Fruit fly (Drosophila melanogaster) whole organism, embryonic: ENCODE measurements around the gene Utx.

ENCODE experiments used
- Antp ChIP-seq: fragments of 200-800 bp; sonication (Bioruptor generic); optimal IDR thresholded peaks from 3 replicates; lab custom pipeline; 2016; ENCODE audit warnings: missing biosample characterization, missing genetic modification characterization
- C15 ChIP-seq: fragments of 200-800 bp; sonication (Bioruptor generic); IDR thresholded peaks from 3 replicates; pipeline ENCODE4 v1.3.6; 2022; ENCODE audit warnings: missing biosample characterization, missing genetic modification characterization
- CG11247 ChIP-seq: fragments of 200-800 bp; sonication (Bioruptor generic); IDR thresholded peaks from 2 replicates; pipeline ENCODE4 v1.3.6; 2022; ENCODE audit warnings: missing biosample characterization, missing genetic modification characterization
- CG12299 ChIP-seq: fragments of 200-800 bp; sonication (Bioruptor generic); optimal IDR thresholded peaks from 2 replicates; lab custom pipeline; 2018; ENCODE audit warnings: missing biosample characterization, mild to moderate bottlenecking, missing genetic modification characterization
- CG15514 ChIP-seq: fragments of 200-800 bp; sonication (Bioruptor generic); optimal IDR thresholded peaks from 3 replicates; lab custom pipeline; 2017; ENCODE audit warnings: missing biosample characterization, missing genetic modification characterization, mild to moderate bottlenecking, moderate library complexity, missing genetic modification reagents
- CG1602 ChIP-seq: fragments of 200-800 bp; sonication (Bioruptor generic); optimal IDR thresholded peaks from 3 replicates; lab custom pipeline; 2016; ENCODE audit warnings: missing biosample characterization, missing genetic modification characterization
- CG17912 ChIP-seq: fragments of 200-800 bp; sonication (Bioruptor generic); optimal IDR thresholded peaks from 2 replicates; lab custom pipeline; 2018; ENCODE audit warnings: missing biosample characterization, mild to moderate bottlenecking, missing genetic modification characterization
- CG1832 ChIP-seq: fragments of 200-800 bp; sonication (Bioruptor generic); optimal IDR thresholded peaks from 2 replicates; lab custom pipeline; 2017; ENCODE audit warnings: missing biosample characterization, mild to moderate bottlenecking, missing genetic modification characterization, inconsistent platforms
- CG18476 ChIP-seq: fragments of 200-800 bp; sonication (Bioruptor generic); optimal IDR thresholded peaks from 2 replicates; lab custom pipeline; 2016; ENCODE audit warnings: missing biosample characterization, mild to moderate bottlenecking, missing genetic modification characterization
- CG18619 ChIP-seq: fragments of 200-800 bp; sonication (Bioruptor generic); optimal IDR thresholded peaks from 3 replicates; lab custom pipeline; 2017; ENCODE audit warnings: missing biosample characterization, mild to moderate bottlenecking, missing genetic modification characterization
- CG18764 ChIP-seq: fragments of 200-800 bp; sonication (Bioruptor generic); optimal IDR thresholded peaks from 3 replicates; lab custom pipeline; 2016; ENCODE audit warnings: missing biosample characterization, missing genetic modification characterization
- CG2875 ChIP-seq: fragments of 200-800 bp; sonication (Bioruptor generic); optimal IDR thresholded peaks from 2 replicates; lab custom pipeline; 2017; ENCODE audit warnings: missing biosample characterization, mild to moderate bottlenecking, missing genetic modification characterization, missing genetic modification reagents
- CG3281 ChIP-seq: fragments of 200-800 bp; sonication (Bioruptor generic); optimal IDR thresholded peaks from 3 replicates; lab custom pipeline; 2017; ENCODE audit warnings: missing biosample characterization, mild to moderate bottlenecking, missing genetic modification characterization
- CG3726 ChIP-seq: fragments of 200-800 bp; sonication (Bioruptor generic); IDR thresholded peaks from 3 replicates; pipeline ENCODE4, ENCODE4 v1.3.6; 2022; ENCODE audit warnings: missing biosample characterization, missing genetic modification characterization
- CG7839 ChIP-seq: fragments of 200-800 bp; sonication (Bioruptor generic); optimal IDR thresholded peaks from 3 replicates; lab custom pipeline; 2018; ENCODE audit warnings: missing biosample characterization, mild to moderate bottlenecking, missing genetic modification characterization, moderate library complexity
- CG8944 ChIP-seq: fragments of 200-800 bp; sonication (Bioruptor generic); optimal IDR thresholded peaks from 3 replicates; lab custom pipeline; 2016; ENCODE audit warnings: missing biosample characterization, missing genetic modification characterization
- CG9215 ChIP-seq: fragments of 200-800 bp; sonication (Bioruptor generic); IDR thresholded peaks from 2 replicates; pipeline ENCODE4 v1.3.6; 2022; ENCODE audit warnings: missing biosample characterization, missing genetic modification characterization
- D ChIP-seq, 2 experiments: fragments of 200-800 bp in 1 of 2; fragments of >200 bp in 1 of 2; sonication (Bioruptor generic) in 1 of 2; optimal IDR thresholded peaks; 2 replicates in 1 of 2; 3 replicates in 1 of 2; lab custom pipeline; 2017; ENCODE audit warnings: mild to moderate bottlenecking in 1 of 2, missing biosample characterization in 1 of 2, missing genetic modification characterization in 1 of 2, missing genetic modification reagents in 1 of 2
- Dbx ChIP-seq: fragments of 200-800 bp; sonication (Bioruptor generic); IDR thresholded peaks from 3 replicates; pipeline ENCODE4 v1.3.6; 2022; ENCODE audit warnings: missing biosample characterization, missing genetic modification characterization
- Dfd ChIP-seq, 2 experiments: fragments of >200 bp; optimal IDR thresholded peaks; 2 replicates each; lab custom pipeline; 2017; ENCODE audit warnings: missing biosample characterization in 2 of 2, missing genetic modification characterization in 2 of 2
- Elba2 ChIP-seq: fragments of 200-800 bp; sonication (Bioruptor generic); optimal IDR thresholded peaks from 3 replicates; lab custom pipeline; 2016; ENCODE audit warnings: missing biosample characterization, missing genetic modification characterization
- Fer1 ChIP-seq: fragments of 200-800 bp; sonication (Bioruptor generic); optimal IDR thresholded peaks from 2 replicates; lab custom pipeline; 2017; ENCODE audit warnings: missing biosample characterization, mild to moderate bottlenecking, missing genetic modification characterization
- GATAe ChIP-seq: fragments of 200-800 bp; sonication (Bioruptor generic); conservative IDR thresholded peaks from 2 replicates; pipeline ENCODE4 v1.3.6; 2022; ENCODE audit warnings: missing biosample characterization, missing genetic modification characterization
- H15 ChIP-seq: fragments of 200-800 bp; sonication (Bioruptor generic); IDR thresholded peaks from 3 replicates; pipeline ENCODE4 v1.3.6; 2022; ENCODE audit warnings: missing biosample characterization, missing genetic modification characterization
- Nf-YA ChIP-seq: fragments of 200-800 bp; sonication (Bioruptor generic); IDR thresholded peaks from 2 replicates; pipeline ENCODE4 v1.3.6; 2022; ENCODE audit warnings: missing biosample characterization, missing genetic modification characterization
- Oaz ChIP-seq: fragments of 200-800 bp; sonication (Bioruptor generic); IDR thresholded peaks from 2 replicates; pipeline ENCODE4 v1.3.6; 2022; ENCODE audit warnings: missing biosample characterization, missing genetic modification characterization
- Side ChIP-seq: fragments of 200-800 bp; sonication (Bioruptor generic); optimal IDR thresholded peaks from 2 replicates; lab custom pipeline; 2016; ENCODE audit warnings: missing biosample characterization, missing genetic modification characterization
- Sry-β ChIP-seq: fragments of 200-800 bp; sonication (Bioruptor generic); optimal IDR thresholded peaks from 2 replicates; lab custom pipeline; 2018; ENCODE audit warnings: missing biosample characterization, mild to moderate bottlenecking, missing genetic modification characterization, moderate library complexity
- Vsx1 ChIP-seq: fragments of 200-800 bp; sonication (Bioruptor generic); optimal IDR thresholded peaks from 2 replicates; lab custom pipeline; 2017; ENCODE audit warnings: missing biosample characterization, mild to moderate bottlenecking, missing genetic modification characterization, missing genetic modification reagents
- bsh ChIP-seq, 2 experiments: fragments of 200-800 bp; sonication (Bioruptor generic); optimal IDR thresholded peaks; 2 replicates each; lab custom pipeline; 2017 to 2018; ENCODE audit warnings: mild to moderate bottlenecking in 2 of 2, missing biosample characterization in 2 of 2, missing genetic modification characterization in 2 of 2, moderate library complexity in 1 of 2
- danr ChIP-seq: fragments of 200-800 bp; sonication (Bioruptor generic); IDR thresholded peaks from 2 replicates; pipeline ENCODE4 v1.3.6; 2022; ENCODE audit warnings: missing biosample characterization, missing genetic modification characterization
- dmrt99B ChIP-seq: fragments of 200-800 bp; sonication (Bioruptor generic); optimal IDR thresholded peaks from 2 replicates; lab custom pipeline; 2018; ENCODE audit warnings: missing biosample characterization, mild to moderate bottlenecking, missing genetic modification characterization, moderate library complexity
- ftz-f1 ChIP-seq: fragments of 200-800 bp; sonication (Bioruptor generic); optimal IDR thresholded peaks from 2 replicates; lab custom pipeline; 2016; ENCODE audit warnings: missing biosample characterization, missing genetic modification characterization
- fu2 ChIP-seq: fragments of 200-800 bp; sonication (Bioruptor generic); optimal IDR thresholded peaks from 2 replicates; lab custom pipeline; 2016; ENCODE audit warnings: missing biosample characterization, missing genetic modification characterization
- grn ChIP-seq: fragments of 200-800 bp; sonication (Bioruptor generic); optimal IDR thresholded peaks from 3 replicates; lab custom pipeline; 2017; ENCODE audit warnings: missing biosample characterization, missing genetic modification characterization
- gt ChIP-seq: fragments of 200-800 bp; sonication (Bioruptor generic); IDR thresholded peaks from 2 replicates; pipeline ENCODE4 v1.3.6; 2022; ENCODE audit warnings: missing biosample characterization, missing genetic modification characterization
- jing ChIP-seq: fragments of 200-800 bp; sonication (Bioruptor generic); optimal IDR thresholded peaks from 2 replicates; lab custom pipeline; 2018; ENCODE audit warnings: missing biosample characterization, mild to moderate bottlenecking, missing genetic modification characterization
- knrl ChIP-seq: fragments of 200-800 bp; sonication (Bioruptor generic); IDR thresholded peaks from 3 replicates; pipeline ENCODE4 v1.3.6; 2022; ENCODE audit warnings: missing biosample characterization, missing genetic modification characterization; ENCODE audit not compliant: partially characterized antibody
- lbe ChIP-seq: fragments of 200-800 bp; sonication (Bioruptor generic); optimal IDR thresholded peaks from 2 replicates; lab custom pipeline; 2016; ENCODE audit warnings: missing biosample characterization, mild to moderate bottlenecking, missing genetic modification characterization
- maf-S ChIP-seq: fragments of 200-800 bp; sonication (Bioruptor generic); optimal IDR thresholded peaks from 2 replicates; lab custom pipeline; 2016; ENCODE audit warnings: missing biosample characterization, missing genetic modification characterization
- nau ChIP-seq: fragments of 200-800 bp; sonication (Bioruptor generic); optimal IDR thresholded peaks from 3 replicates; lab custom pipeline; 2017; ENCODE audit warnings: missing biosample characterization, mild to moderate bottlenecking, missing genetic modification characterization, missing genetic modification reagents
- odd ChIP-seq: fragments of 200-800 bp; sonication (Bioruptor generic); optimal IDR thresholded peaks from 2 replicates; lab custom pipeline; 2017; ENCODE audit warnings: missing biosample characterization, mild to moderate bottlenecking, missing genetic modification characterization
- pho ChIP-seq: fragments of 200-800 bp; sonication (Bioruptor generic); optimal IDR thresholded peaks from 2 replicates; lab custom pipeline; 2016; ENCODE audit warnings: missing biosample characterization, missing genetic modification characterization
- pros ChIP-seq: fragments of 200-800 bp; sonication (Bioruptor generic); optimal IDR thresholded peaks from 3 replicates; lab custom pipeline; 2019; ENCODE audit warnings: missing biosample characterization, mild to moderate bottlenecking, missing genetic modification characterization, moderate library complexity
- psq ChIP-seq: fragments of 200-800 bp; sonication (Bioruptor generic); optimal IDR thresholded peaks from 2 replicates; lab custom pipeline; 2017; ENCODE audit warnings: missing biosample characterization, missing genetic modification characterization
- salm ChIP-seq: fragments of 200-800 bp; sonication (Bioruptor generic); optimal IDR thresholded peaks from 2 replicates; lab custom pipeline; 2018; ENCODE audit warnings: missing biosample characterization, mild to moderate bottlenecking, missing genetic modification characterization
- scrt ChIP-seq: fragments of 200-800 bp; sonication (Bioruptor generic); optimal IDR thresholded peaks from 2 replicates; lab custom pipeline; 2018; ENCODE audit warnings: missing biosample characterization, mild to moderate bottlenecking, missing genetic modification characterization, moderate library complexity
- seq ChIP-seq: fragments of 200-800 bp; sonication (Bioruptor generic); IDR thresholded peaks from 2 replicates; pipeline ENCODE4 v1.3.6; 2022; ENCODE audit warnings: missing biosample characterization, missing genetic modification characterization
- slbo ChIP-seq: fragments of 200-800 bp; sonication (Bioruptor generic); IDR thresholded peaks from 2 replicates; pipeline ENCODE4 v1.3.6; 2022; ENCODE audit warnings: missing biosample characterization, missing genetic modification characterization
- vfl ChIP-seq: fragments of 200-800 bp; sonication (Bioruptor generic); optimal IDR thresholded peaks from 2 replicates; lab custom pipeline; 2016; ENCODE audit warnings: missing biosample characterization, missing genetic modification characterization
- zen ChIP-seq: fragments of 200-800 bp; sonication (Bioruptor generic); optimal IDR thresholded peaks from 3 replicates; lab custom pipeline; 2018; ENCODE audit warnings: missing biosample characterization, mild to moderate bottlenecking, missing genetic modification characterization, moderate library complexity

The Utx gene

dm6 chr2L:10249655-10250202 lies 28.9 kb downstream of the Utx start (continued):
- TF ChIP-seq CG15514 (GFP tag; lab: Kevin White, UChicago) (no peak), CG3281 (peak; percentile 45), CG17912 (GFP tag; lab: Kevin White, UChicago) (peak; percentile 44), CG18476 (GFP tag; lab: Kevin White, UChicago) (no peak), seq (GFP tag; lab: Robert Waterston, UW) (no peak; the same call in 1 of the 2 replicates), CG11247 (GFP tag; lab: Robert Waterston, UW) (no peak), maf-S (GFP tag; lab: Kevin White, UChicago) (no peak), zen (tag; lab: Kevin White, UChicago) (no peak), Vsx1 (GFP tag; lab: Kevin White, UChicago) (no peak), CG18764 (no peak), CG3726 (GFP tag; lab: Robert Waterston, UW) (no peak), nau (peak; percentile 3), knrl (GFP tag; lab: Robert Waterston, UW) (no peak), jing (GFP tag; lab: Kevin White, UChicago) (no peak), salm (no peak), vfl (GFP tag; lab: Kevin White, UChicago) (no peak), Oaz (GFP tag; lab: Robert Waterston, UW) (no peak), Sry-β (no peak), CG9215 (GFP tag; lab: Robert Waterston, UW) (no peak), scrt (GFP tag; lab: Kevin White, UChicago) (no peak), ftz-f1 (no peak), Side (peak; percentile 1), Dfd (GFP tag; optimal IDR thresholded peaks at IDR 0.05; lab: Kevin White, UChicago) (no peak), CG8944 (GFP tag; lab: Kevin White, UChicago) (no peak), H15 (GFP tag; lab: Robert Waterston, UW) (no peak), slbo (GFP tag; lab: Robert Waterston, UW) (no peak), CG12299 (tag; lab: Kevin White, UChicago) (peak; percentile 55), CG18619 (no peak), Antp (GFP tag; lab: Kevin White, UChicago) (no peak), C15 (GFP tag; lab: Robert Waterston, UW) (no peak), Nf-YA (no peak), fu2 (no peak), dmrt99B (tag; lab: Kevin White, UChicago) (no peak), Dbx (no peak), danr (GFP tag; lab: Robert Waterston, UW) (no peak), CG7839 (no peak), CG2875 (GFP tag; lab: Kevin White, UChicago) (peak; percentile 27), CG1602 (no peak), CG1832 (no peak), gt (GFP tag; lab: Robert Waterston, UW) (no peak), bsh (GFP tag; optimal IDR thresholded peaks at IDR 0.05; lab: Kevin White, UChicago) (no peak), pros (GFP tag; lab: Kevin White, UChicago) (no peak), pho (GFP tag; lab: Kevin White, UChicago) (no peak), D (optimal IDR thresholded peaks at IDR 0.05; lab: Kevin White, UChicago) (no peak), D (GFP tag; optimal IDR thresholded peaks at IDR 0.05; lab: Kevin White, UChicago) (peak; percentile 57), GATAe (no peak), Fer1 (peak; percentile 49), odd (peak; percentile 11), psq (no peak), grn (peak; percentile 20), Elba2 (GFP tag; lab: Kevin White, UChicago) (no peak), lbe (GFP tag; lab: Kevin White, UChicago) (no peak)
